Worm (Caenorhabditis elegans) whole organism, late embryonic: Measurements from ENCODE around the gene lgc-19.

Experiments used
- F13H6.1 ChIP-seq: sonication (generic microtip); optimal IDR thresholded peaks from 2 replicates; lab custom pipeline; 2016; ENCODE audit warnings: missing genetic modification characterization, missing compliant biosample characterization
- ceh-14 ChIP-seq: sonication (generic microtip); optimal IDR thresholded peaks from 2 replicates; lab custom pipeline; 2016; ENCODE audit warnings: missing genotype, missing genetic modification characterization, missing compliant biosample characterization
- ets-4 ChIP-seq: sonication (generic microtip); optimal IDR thresholded peaks from 2 replicates; lab custom pipeline; 2016; ENCODE audit warnings: missing genetic modification characterization, missing compliant biosample characterization
- fkh-10 ChIP-seq: fragments of 150-350 bp; optimal IDR thresholded peaks from 2 replicates; lab custom pipeline; 2014; ENCODE audit warnings: missing biosample characterization, missing genetic modification reagents, missing genetic modification characterization
- nhr-11 ChIP-seq: fragments of 150-350 bp; optimal IDR thresholded peaks from 2 replicates; lab custom pipeline; 2014; ENCODE audit warnings: missing biosample characterization, missing genetic modification characterization

- TF ChIP-seq fkh-10 (GFP tag; lab: Kevin White, UChicago) = no peak
- TF ChIP-seq F13H6.1 (tag; lab: Kevin White, UChicago) = no peak
- no peak for TF ChIP-seq ceh-14 (tag; lab: Kevin White, UChicago)
- TF ChIP-seq ets-4 (tag; lab: Kevin White, UChicago) = no peak
- TF ChIP-seq nhr-11 = no peak
Observed at ce11 chrIV:16005472-16005871, 43.0 kb upstream of the lgc-19 start.
